Fruit fly (Drosophila melanogaster): ENCODE measurements around the gene CG3777.

The CG3777 gene

DNA sequence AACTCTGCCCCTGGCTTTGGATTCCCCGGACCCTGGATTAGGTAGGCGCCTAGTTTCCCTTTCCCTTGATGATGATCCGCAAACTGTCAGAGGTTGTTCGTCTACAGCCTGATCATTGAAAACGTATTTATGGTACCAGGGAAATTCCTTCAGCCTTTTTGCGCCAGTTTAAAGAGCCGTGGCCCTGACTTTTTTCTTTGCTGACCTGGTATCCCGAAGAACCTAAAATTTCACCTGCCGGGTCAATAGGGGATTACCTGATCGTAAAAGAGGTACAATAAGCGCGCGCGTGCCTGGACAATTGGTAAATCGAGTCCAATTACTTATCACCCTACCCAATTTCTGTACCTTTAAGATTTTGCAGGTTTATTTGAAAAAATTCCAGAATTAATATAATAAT, 120.2 kb downstream of the CG3777 start:
- TF ChIP-seq CG17801 (GFP tag; optimal IDR thresholded peaks at IDR 0.05; ENCODE audit: partially characterized antibody): no peak

Data from ovary, adult (tissue).